Fruit fly (Drosophila melanogaster) ovary, adult (tissue): ENCODE data around the gene pasha.

Experiments
- CG17801 ChIP-seq: fragments of 200-800 bp; optimal IDR thresholded peaks from 2 replicates; lab custom pipeline; 2019; ENCODE audit warnings: missing biosample characterization, mild to moderate bottlenecking, missing genetic modification characterization, moderate library complexity; ENCODE audit not compliant: partially characterized antibody

pasha gene

DNA sequence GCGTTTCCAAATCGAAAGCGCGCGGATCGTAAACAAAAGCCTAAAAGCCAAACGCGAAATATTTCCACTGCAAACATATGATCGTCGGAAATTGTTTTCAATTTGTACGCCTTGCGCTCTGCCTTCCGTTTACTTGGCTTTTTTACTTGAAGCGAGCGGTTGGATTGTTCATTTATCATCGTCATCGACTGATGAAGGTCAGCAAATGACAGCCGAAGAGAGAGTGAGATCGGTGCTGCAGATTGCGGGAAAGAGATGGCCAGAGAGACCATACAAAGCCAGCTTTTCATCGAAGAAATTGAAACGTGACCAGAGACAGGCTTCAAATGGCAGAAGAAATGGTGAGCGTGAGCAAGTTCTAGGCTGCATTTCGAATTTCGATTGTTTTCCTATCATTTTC is 12.0 kb upstream of the pasha start:
- TF ChIP-seq CG17801 (GFP tag; lab: Kevin White, UChicago) = no peak

DNA sequence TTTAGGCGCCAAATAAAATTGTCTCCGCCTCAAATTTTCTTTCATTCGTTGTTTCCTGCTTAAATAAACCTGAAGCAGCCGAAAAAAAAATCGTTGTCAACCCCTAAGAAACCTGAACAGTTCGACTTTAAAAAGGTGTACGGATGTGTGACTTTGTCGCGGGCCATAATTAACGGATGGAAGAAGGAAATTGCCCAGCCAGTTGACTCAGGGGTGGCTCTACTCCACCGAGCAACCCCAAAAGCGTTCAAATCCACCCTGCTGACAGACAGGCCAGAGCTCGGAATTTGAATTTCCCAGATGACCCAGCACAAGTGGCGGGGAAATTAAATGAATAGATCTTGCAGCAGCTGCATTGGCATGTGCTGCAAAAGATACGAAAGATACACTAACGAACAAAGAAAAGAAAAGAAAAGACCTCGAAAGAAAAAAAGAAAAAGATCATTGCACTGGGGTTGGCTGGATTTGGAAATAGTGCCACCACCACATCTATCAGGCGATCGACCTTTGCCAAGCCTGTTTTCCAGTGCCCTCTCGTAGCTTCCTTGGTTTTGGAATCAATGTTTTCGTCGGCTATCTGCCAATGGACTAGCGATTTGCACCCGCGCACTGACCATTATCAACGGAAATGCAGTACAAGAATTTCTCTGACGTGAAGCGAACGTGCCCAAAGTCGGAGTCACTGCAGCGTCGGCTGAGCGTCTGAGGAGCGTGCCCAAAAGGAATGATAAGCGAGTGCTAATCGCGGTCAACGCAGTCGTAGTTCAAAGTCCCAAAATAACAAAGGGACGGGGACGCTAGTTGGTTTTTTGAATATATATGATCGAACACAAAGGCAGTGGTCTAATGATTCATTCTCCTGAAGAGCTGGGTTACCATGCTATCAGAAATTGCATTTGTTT is 11.3 kb upstream of the pasha start:
- peak; percentile 42 for TF ChIP-seq CG17801 (GFP tag; lab: Kevin White, UChicago)

DNA sequence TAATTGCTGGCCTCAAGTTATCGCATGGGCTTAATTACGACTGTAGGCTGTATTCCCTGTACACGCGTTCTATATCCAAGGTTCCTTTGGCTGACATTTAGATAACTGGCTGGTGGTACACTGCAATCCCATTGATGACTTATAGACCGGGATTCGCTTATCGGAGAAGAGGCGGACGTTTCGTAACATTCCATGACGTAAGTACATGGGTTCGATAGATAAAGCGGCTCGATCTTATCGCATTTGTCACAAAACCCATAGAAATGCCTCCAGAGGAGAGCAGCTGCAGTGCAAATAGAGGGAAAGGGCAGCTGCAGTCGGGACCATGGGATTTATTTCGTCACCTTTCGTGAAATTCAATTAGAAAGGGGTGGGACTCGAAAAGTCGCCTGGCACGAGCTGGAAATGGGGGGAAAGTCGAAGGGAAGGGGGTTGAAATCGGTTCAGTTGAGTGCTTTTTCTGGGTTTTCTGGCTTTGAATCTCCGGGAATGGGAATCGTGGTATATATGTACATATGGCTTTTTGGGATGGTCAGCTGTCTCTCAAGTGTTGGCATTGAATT is 10.4 kb upstream of the pasha start:
- no peak for TF ChIP-seq CG17801 (GFP tag; lab: Kevin White, UChicago)

DNA sequence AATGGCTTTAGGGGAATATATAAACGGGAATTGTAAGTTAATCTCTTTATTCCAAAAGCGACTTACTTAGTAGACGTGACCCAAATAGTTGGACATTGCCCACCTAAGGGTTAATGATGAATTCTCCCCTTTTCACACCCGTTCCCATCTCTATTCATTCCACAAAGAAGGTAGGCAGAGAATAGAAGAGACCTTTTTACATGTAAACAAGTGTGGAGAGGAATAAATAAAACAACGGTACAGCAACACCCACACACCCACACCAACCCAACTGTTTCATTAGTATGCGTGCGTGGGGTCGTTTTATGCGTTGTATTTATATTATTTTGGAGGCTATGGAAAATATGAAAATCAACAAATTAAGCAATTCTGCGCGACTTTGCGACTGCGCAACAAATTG is 9.7 kb upstream of the pasha start:
- TF ChIP-seq CG17801 (GFP tag; lab: Kevin White, UChicago) = no peak

DNA sequence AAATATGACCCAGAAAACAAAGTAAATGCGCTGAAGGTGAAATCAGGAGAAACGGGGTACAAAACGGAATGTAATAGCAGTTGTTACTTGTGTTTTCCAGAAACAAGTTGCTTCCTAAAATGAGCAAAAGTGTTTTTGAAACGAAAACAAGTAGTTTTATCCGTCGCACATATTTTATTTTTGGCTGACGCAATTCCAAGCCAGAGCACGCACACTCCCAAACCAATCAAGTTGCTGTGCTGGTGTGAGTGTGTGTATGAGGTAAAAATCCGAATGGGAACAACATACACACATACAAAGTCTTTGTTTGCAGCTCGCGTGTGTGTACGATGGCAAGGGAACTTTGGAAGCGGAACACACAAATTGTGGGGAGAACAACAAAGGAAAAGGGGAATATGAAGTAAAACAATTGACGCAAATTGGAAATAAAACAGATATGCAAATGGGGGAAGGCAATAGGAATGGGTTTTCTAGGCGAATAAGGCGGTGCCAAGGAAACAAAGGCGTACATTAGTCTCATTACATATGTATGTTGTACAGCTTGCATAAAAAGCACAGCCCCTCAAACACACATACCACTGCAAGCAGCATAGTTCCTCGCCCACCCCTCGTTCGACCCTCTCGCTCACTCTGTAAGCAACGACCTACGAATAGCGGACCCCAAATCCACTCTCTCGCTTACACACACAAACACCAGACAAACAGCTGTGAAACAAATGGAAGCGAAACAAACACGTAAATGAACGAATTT is 9.2 kb upstream of the pasha start:
- no peak for TF ChIP-seq CG17801 (GFP tag; lab: Kevin White, UChicago)

DNA sequence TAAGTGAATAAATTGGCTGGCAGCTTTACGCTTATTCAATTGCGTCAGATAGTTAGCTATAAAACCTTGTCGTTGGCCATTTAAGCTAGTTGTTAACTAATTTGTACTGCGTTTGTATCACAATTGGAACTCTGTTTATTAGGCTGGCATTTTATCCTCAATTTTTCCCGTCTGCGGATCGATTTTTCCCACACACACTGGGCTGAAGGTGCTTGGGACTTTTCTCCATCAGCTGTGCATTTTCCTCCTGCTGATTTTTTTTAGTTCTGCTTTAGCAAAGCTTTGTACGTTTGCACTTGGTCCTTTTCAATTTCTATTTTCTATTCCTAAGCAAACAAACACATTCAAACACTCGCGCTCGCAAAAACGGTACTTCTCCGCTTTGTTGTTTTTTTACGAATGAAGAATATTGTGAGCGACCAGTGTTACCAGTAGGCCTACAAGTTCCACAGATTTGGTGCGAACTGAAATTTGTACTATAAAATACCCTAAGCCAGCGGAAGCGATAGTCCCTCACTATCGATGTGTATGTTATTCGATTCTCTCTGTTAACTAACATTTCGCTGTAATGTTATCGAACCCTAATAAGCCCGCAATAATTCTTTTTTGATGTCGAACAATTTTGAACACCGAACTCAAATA is 8.2 kb upstream of the pasha start:
- TF ChIP-seq CG17801 (GFP tag; lab: Kevin White, UChicago) = peak; percentile 75

DNA sequence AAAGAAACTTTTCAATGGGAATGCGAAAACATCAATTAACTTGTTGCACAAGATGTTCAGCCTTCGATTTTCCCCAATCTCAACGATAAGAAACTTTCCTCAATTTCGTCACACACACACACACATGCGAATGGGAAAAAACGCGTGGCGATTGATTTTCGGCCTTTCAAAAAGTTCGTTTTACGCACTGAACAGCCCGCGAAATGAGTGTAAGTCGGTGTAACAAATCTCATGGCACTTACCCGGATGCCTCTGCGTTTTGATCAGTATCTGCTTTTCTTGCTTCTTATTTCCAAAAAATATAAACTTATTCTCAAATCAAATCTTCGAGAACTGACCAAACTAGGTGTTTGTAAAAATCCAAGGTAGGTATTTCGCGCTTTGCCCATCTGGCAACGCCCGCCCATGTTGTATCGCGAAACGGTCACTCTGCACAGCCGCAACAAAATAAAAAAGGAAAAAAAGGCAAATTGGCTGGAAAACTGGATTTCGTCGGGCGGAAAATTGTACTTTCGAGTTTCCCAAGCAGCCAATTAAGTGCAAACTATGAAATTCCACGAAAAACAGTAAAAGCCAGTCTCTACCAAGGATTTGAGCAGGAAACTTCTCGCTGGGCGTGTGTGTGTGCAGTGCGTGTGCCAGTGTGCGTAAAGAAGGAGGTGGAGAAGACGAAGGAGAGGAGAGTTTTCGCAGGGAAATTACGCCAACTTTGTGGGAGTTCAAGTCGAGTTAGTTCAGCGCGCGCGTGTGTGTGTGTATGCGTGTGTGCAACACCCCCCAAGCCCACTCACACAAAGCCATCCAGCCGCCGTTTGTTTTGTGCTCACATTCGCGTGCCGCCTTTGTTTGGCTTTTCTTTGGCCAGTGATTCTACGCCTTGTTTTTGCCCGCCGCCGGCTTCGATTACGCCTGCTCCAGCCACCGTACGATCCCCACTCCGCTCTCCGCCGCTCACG is 6.9 kb upstream of the pasha start, which contains the start of gene Med:
TSS of gene Med (plus strand) at position 408 of the 956 bp plus-strand sequence.
- peak; percentile 17 for TF ChIP-seq CG17801 (GFP tag; lab: Kevin White, UChicago)

DNA sequence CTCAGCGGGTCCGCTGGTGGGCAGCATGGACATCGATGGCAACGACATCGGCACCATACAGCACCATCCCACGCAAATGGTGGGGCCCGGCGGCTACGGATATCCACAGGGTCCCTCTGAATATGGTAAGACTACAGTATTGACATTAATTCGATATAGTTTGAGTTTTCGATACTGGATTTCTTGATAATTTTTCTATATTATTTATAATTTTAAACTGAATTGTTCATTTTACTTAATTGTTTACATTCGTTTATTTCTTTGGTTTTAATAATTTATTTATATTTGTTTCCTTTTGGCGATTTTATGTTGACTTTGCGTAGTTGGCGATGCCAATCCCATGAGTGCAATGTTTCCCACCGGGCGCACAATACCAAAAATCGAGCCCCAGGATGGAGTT is 5.2 kb upstream of the pasha start, which contains the start of gene CycG:
TSS of gene CycG (minus strand) at position 101 of the 400 bp plus-strand sequence.
- TF ChIP-seq CG17801 (GFP tag; lab: Kevin White, UChicago) = no peak

DNA sequence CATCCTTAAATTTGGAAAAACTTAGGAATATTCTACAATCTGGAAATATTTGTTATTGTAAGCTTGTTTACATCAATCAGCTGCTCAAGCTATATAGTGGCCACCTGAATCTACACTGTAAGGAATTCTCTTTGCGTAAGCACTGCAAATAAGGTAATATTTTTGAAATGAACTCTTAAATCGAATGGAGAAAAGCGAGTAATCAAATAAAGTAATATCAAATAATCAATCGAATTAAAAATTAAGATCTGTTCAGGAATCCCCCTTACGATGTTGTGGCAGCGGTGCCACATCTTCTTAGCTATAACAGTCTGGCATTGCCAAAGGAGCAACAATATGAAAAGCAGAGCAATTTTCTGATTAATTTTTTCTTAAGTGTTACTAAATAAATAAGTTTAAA is 1.8 kb upstream of the pasha start, which contains the start of the genes Mnat9 and CG1792:
TSS of gene Mnat9 (minus strand) at position 160 of the 400 bp plus-strand sequence.
TSS of gene CG1792 (plus strand) at position 303 of the 400 bp plus-strand sequence.
- TF ChIP-seq CG17801 (GFP tag; lab: Kevin White, UChicago) = peak; percentile 98

DNA sequence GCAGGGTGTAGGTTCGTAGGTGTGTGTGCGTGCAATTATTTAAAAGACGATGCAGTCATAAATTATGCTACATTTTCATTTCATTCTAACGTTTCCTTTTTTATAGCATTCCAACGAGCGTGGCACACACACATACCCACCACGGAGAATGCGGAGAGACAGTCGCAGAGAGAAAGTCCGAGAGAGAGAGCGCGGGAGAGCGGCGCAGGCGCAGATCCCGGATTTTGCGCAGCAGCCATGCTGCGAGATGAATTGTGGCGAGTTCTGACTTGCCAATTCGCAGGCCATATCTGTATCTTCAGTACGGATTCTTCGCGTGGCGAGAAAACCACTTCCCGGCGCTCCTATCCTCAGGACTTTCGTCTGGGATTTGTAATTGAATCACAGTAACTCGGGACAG is 4.0 kb downstream of the pasha start, which contains the start of gene kek6:
TSS of gene kek6 (plus strand) at position 323 of the 400 bp plus-strand sequence.
- no peak for TF ChIP-seq CG17801 (GFP tag; lab: Kevin White, UChicago)

DNA sequence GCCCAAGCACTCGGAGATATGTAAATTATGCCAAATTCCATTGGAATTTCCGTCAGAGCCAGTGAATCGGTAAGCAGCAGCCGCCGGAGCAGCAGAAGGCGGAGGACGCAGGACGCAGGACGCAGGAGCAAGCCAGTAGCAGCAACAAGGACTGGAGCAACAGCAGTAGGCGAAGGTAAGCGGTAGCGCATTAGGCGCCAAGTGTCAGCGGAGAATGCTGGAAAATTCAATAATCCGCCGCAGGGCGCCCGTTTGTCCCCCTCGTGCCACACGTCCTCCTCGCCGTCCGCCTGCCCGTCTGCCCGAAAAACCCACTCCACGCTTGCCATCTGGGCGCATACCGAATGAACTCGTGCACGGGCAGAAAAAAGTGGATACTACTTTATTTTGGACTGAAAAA is 4.9 kb downstream of the pasha start:
- TF ChIP-seq CG17801 (GFP tag; lab: Kevin White, UChicago) = no peak

DNA sequence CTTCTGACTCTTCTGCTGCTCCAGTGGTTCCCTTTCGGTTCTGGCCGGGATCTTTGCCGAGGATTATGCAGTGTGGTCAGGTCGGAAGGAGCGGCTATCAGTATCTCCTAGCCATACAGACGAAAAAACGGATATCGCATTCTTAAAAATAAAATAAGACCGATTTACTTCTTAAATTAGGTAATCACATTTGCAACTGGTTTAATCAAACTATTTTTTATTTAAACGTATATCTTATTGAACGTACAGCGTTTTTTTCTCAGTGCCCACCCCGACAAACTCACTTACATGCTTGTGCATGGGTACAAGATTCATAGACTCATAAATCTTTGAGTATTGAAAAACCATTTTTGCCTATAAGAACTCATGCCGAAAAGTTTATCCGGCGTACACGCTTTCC is 8.5 kb downstream of the pasha start:
- TF ChIP-seq CG17801 (GFP tag; lab: Kevin White, UChicago) = no peak

DNA sequence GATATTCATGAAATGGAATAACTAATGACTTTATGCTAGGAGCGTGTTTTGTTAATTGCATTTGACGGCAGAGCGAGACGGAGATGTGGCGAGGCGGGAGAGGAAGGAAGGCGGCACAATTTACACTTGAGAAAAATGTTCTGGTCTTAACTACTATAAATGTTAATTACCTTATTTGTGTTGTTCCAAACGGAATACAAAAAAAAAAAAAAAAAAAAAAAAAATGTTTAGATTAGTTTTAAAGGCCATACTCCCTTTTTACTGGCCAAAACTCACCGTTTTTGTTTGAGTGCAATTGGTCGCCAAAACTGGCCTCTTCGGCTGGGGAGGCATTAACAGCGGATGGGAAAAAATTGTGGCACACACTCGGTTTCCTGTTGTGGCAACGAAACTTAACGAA is 9.4 kb downstream of the pasha start:
- no peak for TF ChIP-seq CG17801 (GFP tag; lab: Kevin White, UChicago)
